Fruit fly (Drosophila melanogaster) whole organism, embryonic: ENCODE results near the gene Arc42.

Experiments
- Ada2b ChIP-seq: fragments of 200-800 bp; sonication (Bioruptor generic); IDR thresholded peaks from 2 replicates; pipeline ENCODE4 v1.3.6; 2022; ENCODE audit warnings: missing biosample characterization, missing genetic modification characterization
- Atf6 ChIP-seq: fragments of 200-800 bp; sonication (Bioruptor generic); IDR thresholded peaks from 2 replicates; pipeline ENCODE4 v1.3.6; 2022; ENCODE audit warnings: missing biosample characterization, missing genetic modification characterization
- Awh ChIP-seq: fragments of 200-800 bp; sonication (Bioruptor generic); IDR thresholded peaks from 2 replicates; pipeline ENCODE4, ENCODE4 v1.3.6; 2022; ENCODE audit warnings: missing biosample characterization, missing genetic modification characterization
- B-H2 ChIP-seq: fragments of 200-800 bp; sonication (Bioruptor generic); optimal IDR thresholded peaks from 2 replicates; lab custom pipeline; 2018; ENCODE audit warnings: missing biosample characterization, mild to moderate bottlenecking, missing genetic modification characterization
- CG11696 ChIP-seq: fragments of 200-800 bp; sonication (Bioruptor generic); IDR thresholded peaks from 2 replicates; pipeline ENCODE4 v1.3.6; 2022; ENCODE audit warnings: missing biosample characterization, missing genetic modification characterization
- CG12769 ChIP-seq: fragments of 200-800 bp; sonication (Bioruptor generic); optimal IDR thresholded peaks from 2 replicates; lab custom pipeline; 2019; ENCODE audit warnings: missing biosample characterization, mild to moderate bottlenecking, missing genetic modification characterization, moderate library complexity
- CG13123 ChIP-seq: fragments of 200-800 bp; sonication (Bioruptor generic); optimal IDR thresholded peaks from 2 replicates; lab custom pipeline; 2016; ENCODE audit warnings: missing biosample characterization, missing genetic modification characterization
- CG13424 ChIP-seq: fragments of 200-800 bp; sonication (Bioruptor generic); optimal IDR thresholded peaks from 2 replicates; lab custom pipeline; 2019; ENCODE audit warnings: missing biosample characterization, mild to moderate bottlenecking, missing genetic modification characterization, moderate library complexity
- CG13624 ChIP-seq: fragments of 200-800 bp; sonication (Bioruptor generic); optimal IDR thresholded peaks from 2 replicates; lab custom pipeline; 2016; ENCODE audit warnings: missing biosample characterization, missing genetic modification characterization
- CG14667 ChIP-seq: fragments of 200-800 bp; sonication (Bioruptor generic); IDR thresholded peaks from 2 replicates; pipeline ENCODE4 v1.3.6; 2022; ENCODE audit warnings: missing biosample characterization, missing genetic modification characterization
- CG14710 ChIP-seq: fragments of 200-800 bp; sonication (Bioruptor generic); optimal IDR thresholded peaks from 3 replicates; lab custom pipeline; 2019; ENCODE audit warnings: missing biosample characterization, mild to moderate bottlenecking, missing genetic modification characterization, moderate library complexity
- CG15696 ChIP-seq: fragments of 200-800 bp; sonication (Bioruptor generic); optimal IDR thresholded peaks from 2 replicates; lab custom pipeline; 2019; ENCODE audit warnings: missing biosample characterization, mild to moderate bottlenecking, missing genetic modification characterization, moderate library complexity
- CG30431 ChIP-seq: fragments of 200-800 bp; sonication (Bioruptor generic); optimal IDR thresholded peaks from 2 replicates; lab custom pipeline; 2017; ENCODE audit warnings: missing biosample characterization, missing genetic modification characterization
- CG31224 ChIP-seq: fragments of 200-800 bp; sonication (Bioruptor generic); IDR thresholded peaks from 2 replicates; pipeline ENCODE4 v1.3.6; 2022; ENCODE audit warnings: missing biosample characterization, missing genetic modification characterization
- CG34224 ChIP-seq: fragments of 200-800 bp; sonication (Bioruptor generic); IDR thresholded peaks from 3 replicates; pipeline ENCODE4 v1.3.6; 2022; ENCODE audit warnings: missing biosample characterization, missing genetic modification characterization; ENCODE audit not compliant: partially characterized antibody
- CG3995 ChIP-seq: fragments of 200-800 bp; sonication (Bioruptor generic); optimal IDR thresholded peaks from 3 replicates; lab custom pipeline; 2016; ENCODE audit warnings: missing biosample characterization, missing genetic modification characterization
- CG6254 ChIP-seq: fragments of 200-800 bp; sonication (Bioruptor generic); optimal IDR thresholded peaks from 3 replicates; lab custom pipeline; 2017; ENCODE audit warnings: mild to moderate bottlenecking, missing biosample characterization, missing genetic modification reagents, missing genetic modification characterization
- CG6683 ChIP-seq: fragments of 200-800 bp; sonication (Bioruptor generic); optimal IDR thresholded peaks from 2 replicates; lab custom pipeline; 2017; ENCODE audit warnings: missing biosample characterization, mild to moderate bottlenecking, missing genetic modification characterization, missing genetic modification reagents
- CG7987 ChIP-seq: fragments of 200-800 bp; sonication (Bioruptor generic); optimal IDR thresholded peaks from 2 replicates; lab custom pipeline; 2018; ENCODE audit warnings: missing biosample characterization, mild to moderate bottlenecking, missing genetic modification characterization, moderate library complexity
- CG8281 ChIP-seq: fragments of 200-800 bp; sonication (Bioruptor generic); optimal IDR thresholded peaks from 2 replicates; lab custom pipeline; 2018; ENCODE audit warnings: missing biosample characterization, mild to moderate bottlenecking, missing genetic modification characterization, moderate library complexity
- CG8290 ChIP-seq, 3 experiments: fragments of 200-800 bp; sonication (Bioruptor generic); optimal IDR thresholded peaks; 2 replicates each; lab custom pipeline; 2016 to 2019; ENCODE audit warnings: missing biosample characterization in 3 of 3, missing genetic modification characterization in 3 of 3, mild to moderate bottlenecking in 2 of 3, moderate library complexity in 1 of 3
- CG8388 ChIP-seq: fragments of 200-800 bp; sonication (Bioruptor generic); optimal IDR thresholded peaks from 2 replicates; lab custom pipeline; 2019; ENCODE audit warnings: missing biosample characterization, mild to moderate bottlenecking, missing genetic modification characterization, moderate library complexity
- CG9797 ChIP-seq: fragments of 200-800 bp; sonication (Bioruptor generic); optimal IDR thresholded peaks from 3 replicates; lab custom pipeline; 2018; ENCODE audit warnings: missing biosample characterization, mild to moderate bottlenecking, missing genetic modification characterization
- CrebB ChIP-seq: fragments of 200-800 bp; sonication (Bioruptor generic); optimal IDR thresholded peaks from 3 replicates; lab custom pipeline; 2018; ENCODE audit warnings: missing biosample characterization, mild to moderate bottlenecking, missing genetic modification characterization
- HLHmδ ChIP-seq: fragments of 200-800 bp; sonication (Bioruptor generic); optimal IDR thresholded peaks from 2 replicates; lab custom pipeline; 2018; ENCODE audit warnings: missing biosample characterization, mild to moderate bottlenecking, missing genetic modification characterization, moderate library complexity
- Opbp ChIP-seq: fragments of 200-800 bp; sonication (Bioruptor generic); IDR thresholded peaks from 3 replicates; pipeline ENCODE4 v1.3.6; 2022; ENCODE audit warnings: missing biosample characterization, missing genetic modification characterization; ENCODE audit not compliant: partially characterized antibody
- Rx ChIP-seq: fragments of 200-800 bp; sonication (Bioruptor generic); IDR thresholded peaks from 2 replicates; pipeline ENCODE4 v1.3.6; 2022; ENCODE audit warnings: missing biosample characterization, missing genetic modification characterization
- Scr ChIP-seq: fragments of 200-800 bp; sonication (Bioruptor generic); IDR thresholded peaks from 2 replicates; pipeline ENCODE4 v1.3.6; 2022; ENCODE audit warnings: missing biosample characterization, missing genetic modification characterization; ENCODE audit not compliant: partially characterized antibody
- Trl ChIP-seq, 3 experiments: fragments of >200 bp in 2 of 3; fragments of 200-800 bp in 1 of 3; sonication (Bioruptor generic) in 1 of 3; optimal IDR thresholded peaks; 2 replicates in 1 of 3; 3 replicates in 2 of 3; lab custom pipeline; 2016 to 2017; ENCODE audit warnings: missing biosample characterization in 1 of 3, missing genetic modification characterization in 1 of 3
- Usf ChIP-seq: fragments of 200-800 bp; sonication (Bioruptor generic); optimal IDR thresholded peaks from 2 replicates; lab custom pipeline; 2017; ENCODE audit warnings: missing genotype, missing biosample characterization, missing genetic modification characterization
- Xrp1 ChIP-seq: fragments of 200-800 bp; sonication (Bioruptor generic); IDR thresholded peaks from 2 replicates; pipeline ENCODE4 v1.3.6; 2022; ENCODE audit warnings: missing biosample characterization, missing genetic modification characterization
- YL-1 ChIP-seq: fragments of 200-800 bp; sonication (Bioruptor generic); optimal IDR thresholded peaks from 3 replicates; lab custom pipeline; 2017; ENCODE audit warnings: missing biosample characterization, mild to moderate bottlenecking, missing genetic modification characterization
- ase ChIP-seq: fragments of 200-800 bp; sonication (Bioruptor generic); IDR thresholded peaks from 3 replicates; pipeline ENCODE4 v1.3.6; 2022; ENCODE audit warnings: missing biosample characterization, missing genetic modification characterization
- az2 ChIP-seq: fragments of 200-800 bp; sonication (Bioruptor generic); optimal IDR thresholded peaks from 3 replicates; lab custom pipeline; 2016; ENCODE audit warnings: missing biosample characterization, missing genetic modification characterization
- caup ChIP-seq: fragments of 200-800 bp; sonication (Bioruptor generic); optimal IDR thresholded peaks from 3 replicates; lab custom pipeline; 2017; ENCODE audit warnings: missing biosample characterization, mild to moderate bottlenecking, missing genetic modification characterization, moderate library complexity; ENCODE audit not compliant: severe bottlenecking
- crol ChIP-seq: fragments of 200-800 bp; sonication (Bioruptor generic); IDR thresholded peaks from 2 replicates; pipeline ENCODE4 v1.3.6; 2022; ENCODE audit warnings: missing biosample characterization, missing genetic modification characterization
- exex ChIP-seq: fragments of 200-800 bp; sonication (Bioruptor generic); optimal IDR thresholded peaks from 4 replicates; lab custom pipeline; 2018; ENCODE audit warnings: missing biosample characterization, mild to moderate bottlenecking, missing genetic modification characterization, moderate library complexity
- gcm ChIP-seq: fragments of 200-800 bp; sonication (Bioruptor generic); optimal IDR thresholded peaks from 2 replicates; lab custom pipeline; 2019; ENCODE audit warnings: missing biosample characterization, mild to moderate bottlenecking, missing genetic modification characterization, moderate library complexity
- hkb ChIP-seq, 2 experiments: fragments of 200-800 bp in 1 of 2; fragments of >200 bp in 1 of 2; sonication (Bioruptor generic) in 1 of 2; IDR thresholded peaks in 1 of 2; optimal IDR thresholded peaks in 1 of 2; 2 replicates each; pipeline versions ENCODE4 v1.3.6 to Lab custom; 2017 to 2022; ENCODE audit warnings: missing biosample characterization in 1 of 2, missing genetic modification characterization in 1 of 2
- lov ChIP-seq, 2 experiments: fragments of 200-800 bp in 1 of 2; fragments of >200 bp in 1 of 2; sonication (Bioruptor generic) in 1 of 2; IDR thresholded peaks in 1 of 2; optimal IDR thresholded peaks in 1 of 2; 2 replicates in 1 of 2; 3 replicates in 1 of 2; pipeline versions ENCODE4 v1.3.6 to Lab custom; 2017 to 2022; ENCODE audit warnings: missing biosample characterization in 1 of 2, missing genetic modification characterization in 1 of 2
- sens ChIP-seq: fragments of 200-800 bp; sonication (Bioruptor generic); peaks from one replicate; lab custom pipeline; 2016; ENCODE audit warnings: missing biosample characterization, missing genetic modification characterization
- shn ChIP-seq: fragments of 200-800 bp; sonication (Bioruptor generic); optimal IDR thresholded peaks from 3 replicates; lab custom pipeline; 2016; ENCODE audit warnings: missing biosample characterization, missing genetic modification characterization
- sima ChIP-seq: fragments of 200-800 bp; sonication (Bioruptor generic); optimal IDR thresholded peaks from 2 replicates; lab custom pipeline; 2016; ENCODE audit warnings: missing biosample characterization, missing genetic modification characterization
- vvl ChIP-seq: fragments of 200-800 bp; sonication (Bioruptor generic); IDR thresholded peaks from 2 replicates; pipeline ENCODE4 v1.3.6; 2022; ENCODE audit warnings: missing biosample characterization, missing genetic modification characterization
- zen ChIP-seq: fragments of 200-800 bp; sonication (Bioruptor generic); optimal IDR thresholded peaks from 3 replicates; lab custom pipeline; 2018; ENCODE audit warnings: missing biosample characterization, mild to moderate bottlenecking, missing genetic modification characterization, moderate library complexity

Arc42 gene

dm6 chr3R:19889603-19890187, 12.2 kb downstream of the Arc42 start (continued):
- TF ChIP-seq B-H2 (GFP tag; lab: Kevin White, UChicago) (peak; percentile 13), CG31224 (GFP tag; lab: Robert Waterston, UW) (peak; percentile 61; the same call in 1 of the 2 replicates), CG14667 (no peak), Atf6 (GFP tag; lab: Robert Waterston, UW) (peak; percentile 64; the same call in 1 of the 2 replicates), CG6683 (GFP tag; lab: Kevin White, UChicago) (peak; percentile 79), zen (peak; percentile 40), caup (GFP tag; lab: Kevin White, UChicago) (peak; percentile 86), CG7987 (GFP tag; lab: Kevin White, UChicago) (peak; percentile 62), Ada2b (GFP tag; lab: Robert Waterston, UW) (peak; percentile 55; the same call in 1 of the 2 replicates), YL-1 (GFP tag; lab: Kevin White, UChicago) (no peak), hkb (optimal IDR thresholded peaks at IDR 0.05; lab: Kevin White, UChicago) (no peak), hkb (GFP tag; IDR thresholded peaks at IDR 0.05; lab: Robert Waterston, UW) (peak; percentile 66), vvl (peak; percentile 50; the same call in 1 of the 2 replicates), Xrp1 (GFP tag; lab: Robert Waterston, UW) (peak; percentile 24; the same call in 1 of the 2 replicates), HLHmδ (GFP tag; lab: Kevin White, UChicago) (peak; percentile 61), Opbp (no peak), az2 (GFP tag; lab: Kevin White, UChicago) (peak; percentile 28), CG15696 (tag; lab: Kevin White, UChicago) (peak; percentile 18), CG8388 (GFP tag; lab: Kevin White, UChicago) (peak; percentile 54)

- TF ChIP-seq CG9797 (GFP tag; lab: Kevin White, UChicago) (no peak), CG8281 (tag; lab: Kevin White, UChicago) (no peak), Awh (no peak), CG3995 (GFP tag; lab: Kevin White, UChicago) (no peak), CrebB (tag; lab: Kevin White, UChicago) (no peak), gcm (GFP tag; lab: Kevin White, UChicago) (no peak), sens (GFP tag; lab: Kevin White, UChicago) (peak; percentile 57), Scr (GFP tag; lab: Robert Waterston, UW) (0 out of 2 replicates have a peak, but pooled peaks have one; percentile 10), crol (GFP tag; lab: Robert Waterston, UW) (no peak), CG13624 (GFP tag; lab: Kevin White, UChicago) (no peak), zen (no peak), Rx (GFP tag; lab: Robert Waterston, UW) (no peak), CG13123 (GFP tag; lab: Kevin White, UChicago) (no peak), ase (GFP tag; lab: Robert Waterston, UW) (no peak), Usf (GFP tag; lab: Kevin White, UChicago) (no peak), shn (GFP tag; lab: Kevin White, UChicago) (peak; percentile 5), CG30431 (GFP tag; lab: Kevin White, UChicago) (no peak), CG12769 (tag; lab: Kevin White, UChicago) (peak; percentile 79), CG34224 (0 out of 3 replicates have a peak, but pooled peaks have one; percentile 15), CG14710 (tag; lab: Kevin White, UChicago) (peak; percentile 8), Trl (optimal IDR thresholded peaks at IDR 0.05; lab: Kevin White, UChicago) (peak in 1 of 2 experiments; percentile 49), Trl (GFP tag; optimal IDR thresholded peaks at IDR 0.05; lab: Kevin White, UChicago) (no peak), CG6254 (GFP tag; lab: Kevin White, UChicago) (no peak), CG13424 (peak; percentile 26), lov (optimal IDR thresholded peaks at IDR 0.05; lab: Kevin White, UChicago) (no peak), lov (GFP tag; IDR thresholded peaks at IDR 0.05; lab: Robert Waterston, UW) (no peak), CG11696 (no peak), CG8290 (GFP tag; optimal IDR thresholded peaks at IDR 0.05; lab: Kevin White, UChicago) (no peak), CG8290 (tag; optimal IDR thresholded peaks at IDR 0.05; lab: Kevin White, UChicago) (no peak), exex (no peak), sima (GFP tag; lab: Kevin White, UChicago) (no peak)
Observed at dm6 chr3R:19890340-19890998, 12.9 kb downstream of the Arc42 start, which contains the start of gene CG4733. Gene CG4733 (plus strand): TSS chr3R:19890689.
